Fruit fly (Drosophila melanogaster) S2 (cell line): Measurements from ENCODE around the gene CG3448.

Source experiments
- CG8478 ChIP-seq: fragments of >200 bp; optimal IDR thresholded peaks from 2 replicates; lab custom pipeline; 2018
- CTCF ChIP-seq, 2 experiments: fragments of >200 bp; optimal IDR thresholded peaks; 2 replicates each; lab custom pipeline; 2018

CG3448 gene

DNA sequence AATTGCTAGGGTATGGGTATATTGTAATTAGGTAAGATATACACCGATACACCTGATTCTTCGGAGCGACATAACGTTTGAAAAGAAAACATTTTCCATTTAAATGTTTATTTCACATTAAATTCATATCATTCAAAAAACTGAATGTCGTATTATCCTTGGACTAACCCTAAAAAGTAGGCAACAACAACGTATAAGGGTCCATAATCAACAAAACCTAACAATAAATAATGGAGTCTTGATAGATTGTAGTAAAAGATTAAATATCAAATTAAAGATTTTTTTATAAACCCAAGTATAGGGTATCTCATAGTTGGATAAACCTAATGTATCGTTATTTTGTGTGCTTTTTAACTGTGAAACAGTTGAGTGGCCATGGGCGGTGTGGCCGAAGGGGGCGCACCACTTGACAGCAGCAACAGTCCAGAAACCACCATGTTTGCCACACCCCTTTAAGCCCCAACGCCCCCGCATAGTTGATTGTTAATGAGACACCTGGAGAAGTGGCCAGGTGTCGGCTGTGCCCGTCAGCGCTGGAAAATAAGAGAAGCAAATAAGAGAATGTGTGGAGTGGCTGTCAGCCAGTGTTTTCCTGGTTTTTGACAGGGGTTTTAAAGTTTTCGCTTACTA is 17.0 kb upstream of the CG3448 start:
- TF ChIP-seq CG8478 (lab: Kevin White, UChicago) = no peak
- TF ChIP-seq CTCF (optimal IDR thresholded peaks at IDR 0.05; lab: Kevin White, UChicago) = no peak

dm6 chr3L:9467763-9468206 is 16.4 kb upstream of the CG3448 start:
- TF ChIP-seq CTCF (optimal IDR thresholded peaks at IDR 0.05; lab: Kevin White, UChicago) (no peak), CG8478 (lab: Kevin White, UChicago) (no peak)

DNA sequence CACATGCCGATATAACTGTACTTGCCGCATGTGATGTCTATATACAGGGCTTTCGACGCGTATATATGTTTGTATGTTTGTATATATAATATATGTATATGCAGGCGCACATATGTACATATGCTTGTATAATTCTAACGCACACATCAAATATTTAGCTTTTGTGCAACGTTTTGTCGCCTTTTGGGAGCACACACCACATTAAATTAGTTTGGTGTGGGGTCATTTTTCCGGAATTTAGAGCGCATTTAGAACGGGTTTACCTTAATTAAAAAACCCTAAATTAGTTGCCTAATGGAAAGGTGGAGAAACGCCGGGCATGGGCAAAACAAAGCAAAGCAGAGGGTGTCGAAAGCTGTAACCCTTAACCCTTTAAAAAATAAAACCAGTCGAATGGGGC is 15.9 kb upstream of the CG3448 start:
- TF ChIP-seq CG8478 (lab: Kevin White, UChicago) = no peak
- TF ChIP-seq CTCF (optimal IDR thresholded peaks at IDR 0.05; lab: Kevin White, UChicago) = no peak

DNA sequence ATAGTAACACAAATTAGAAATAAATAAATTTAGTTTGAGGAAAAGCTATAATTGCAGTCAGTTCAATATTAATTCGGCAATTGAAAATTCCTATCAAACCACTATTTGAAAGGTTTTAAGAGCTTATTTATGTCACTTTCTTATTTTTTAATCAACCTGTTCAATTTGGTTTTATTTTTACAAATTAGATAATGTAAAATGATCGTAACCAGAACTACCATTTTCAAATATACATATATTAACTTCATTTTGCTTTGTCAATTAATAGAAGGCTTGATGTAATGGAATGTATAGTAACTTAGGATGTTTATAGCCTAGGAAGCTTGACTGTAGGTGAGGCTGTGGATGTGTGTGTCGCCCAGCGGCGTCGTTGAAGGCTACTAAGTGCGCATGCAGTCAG is 15.2 kb upstream of the CG3448 start:
- TF ChIP-seq CTCF (optimal IDR thresholded peaks at IDR 0.05; lab: Kevin White, UChicago) (no peak), CG8478 (lab: Kevin White, UChicago) (no peak)

dm6 chr3L:9465652-9466244 is 14.4 kb upstream of the CG3448 start:
- TF ChIP-seq CG8478 (lab: Kevin White, UChicago) = no peak
- no peak for TF ChIP-seq CTCF (optimal IDR thresholded peaks at IDR 0.05; lab: Kevin White, UChicago)

- TF ChIP-seq CTCF (optimal IDR thresholded peaks at IDR 0.05; lab: Kevin White, UChicago) (no peak), CG8478 (lab: Kevin White, UChicago) (no peak)
Observed at dm6 chr3L:9462794-9463193, 11.4 kb upstream of the CG3448 start.

- TF ChIP-seq CG8478 (lab: Kevin White, UChicago) (no peak), CTCF (optimal IDR thresholded peaks at IDR 0.05; lab: Kevin White, UChicago) (no peak)
Observed at dm6 chr3L:9462247-9462769, 10.9 kb upstream of the CG3448 start.

DNA sequence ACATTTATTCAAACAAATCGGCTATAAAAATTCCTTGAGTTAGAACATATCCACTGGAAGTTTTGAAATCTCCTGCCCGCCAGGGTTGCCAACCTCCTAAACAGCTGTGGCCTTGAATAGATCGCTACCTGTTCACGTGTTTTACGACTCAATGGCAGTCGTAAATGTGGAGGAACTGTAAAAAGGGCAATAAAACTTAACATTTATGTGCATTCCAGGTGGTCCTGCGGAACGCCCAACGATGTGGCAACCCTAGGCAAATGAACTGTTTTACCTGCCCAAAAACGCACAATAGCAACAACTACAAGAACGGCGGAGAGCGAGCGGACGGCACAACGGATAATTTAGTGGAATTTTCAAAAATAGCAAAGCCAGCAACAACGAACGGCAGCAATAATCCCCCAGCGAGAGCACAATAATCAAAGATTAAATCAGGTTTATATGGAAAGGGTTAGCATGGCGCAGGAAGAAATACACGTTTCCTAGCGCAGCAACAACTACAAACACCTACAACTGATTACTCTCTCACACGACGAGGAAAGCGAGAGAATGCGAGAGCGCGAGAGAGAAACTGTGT is 10.4 kb upstream of the CG3448 start:
- TF ChIP-seq CTCF (optimal IDR thresholded peaks at IDR 0.05; lab: Kevin White, UChicago) (no peak), CG8478 (lab: Kevin White, UChicago) (no peak)

dm6 chr3L:9460775-9461491 is 9.6 kb upstream of the CG3448 start, which contains the start of the genes CG3434 and CG44838:
Gene CG3434, minus strand, starts transcription at chr3L:9460799.
Gene CG44838, plus strand, starts transcription at chr3L:9461050.
- TF ChIP-seq CG8478 (lab: Kevin White, UChicago) (no peak), CTCF (optimal IDR thresholded peaks at IDR 0.05; lab: Kevin White, UChicago) (peak in 1 of 2 experiments; percentile 20)

dm6 chr3L:9457619-9458092 is 6.3 kb upstream of the CG3448 start, which contains the start of gene CG3437:
Gene CG3437, minus strand, starts transcription at chr3L:9457669.
- TF ChIP-seq CG8478 (lab: Kevin White, UChicago) (no peak), CTCF (optimal IDR thresholded peaks at IDR 0.05; lab: Kevin White, UChicago) (no peak)

DNA sequence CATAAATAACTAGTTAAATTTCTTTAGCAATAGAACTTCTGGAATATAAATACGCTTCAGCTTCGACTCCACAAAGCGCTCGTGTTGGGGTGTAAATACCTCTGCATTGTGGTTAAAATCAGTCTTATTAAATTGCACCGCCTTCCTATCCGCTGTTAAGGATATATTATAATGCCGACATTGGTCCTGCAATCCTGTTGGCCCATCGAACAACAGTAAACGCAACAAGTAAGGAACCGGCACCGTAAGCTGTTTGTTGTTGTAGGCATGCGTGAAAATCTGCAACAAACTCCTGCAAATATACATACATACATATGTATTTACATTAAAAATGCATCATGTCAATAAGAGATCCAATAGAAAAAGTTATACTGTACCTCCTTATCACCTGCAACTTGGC is 5.0 kb upstream of the CG3448 start:
- TF ChIP-seq CG8478 (lab: Kevin White, UChicago) (no peak), CTCF (optimal IDR thresholded peaks at IDR 0.05; lab: Kevin White, UChicago) (no peak)

dm6 chr3L:9455819-9456388 is 4.5 kb upstream of the CG3448 start, which contains the start of the genes phol and CG3552:
Gene phol, minus strand, starts transcription at chr3L:9456281.
Gene CG3552, plus strand, starts transcription at chr3L:9456318.
- peak in 1 of 2 experiments; percentile 23 for TF ChIP-seq CTCF (optimal IDR thresholded peaks at IDR 0.05; lab: Kevin White, UChicago)
- TF ChIP-seq CG8478 (lab: Kevin White, UChicago) = no peak

DNA sequence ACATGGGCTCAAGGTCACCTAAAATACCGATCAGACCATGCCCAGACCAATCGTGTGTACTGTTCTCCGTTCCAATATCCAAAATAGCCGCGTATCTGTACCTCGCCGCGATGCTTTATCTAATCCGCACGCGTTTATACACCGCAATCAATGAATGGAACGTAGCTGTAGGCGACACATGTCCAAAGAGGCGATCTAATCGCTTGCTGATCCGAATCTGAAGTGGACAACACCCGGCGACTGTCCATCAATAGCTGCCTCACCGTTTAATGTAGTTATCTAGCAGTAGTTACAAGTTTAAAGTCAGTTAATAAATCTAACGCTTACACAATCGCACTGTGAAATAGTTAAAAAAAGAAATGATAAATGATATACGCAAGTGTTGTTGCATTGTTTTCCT is 1.1 kb upstream of the CG3448 start:
- TF ChIP-seq CG8478 (lab: Kevin White, UChicago) (no peak), CTCF (optimal IDR thresholded peaks at IDR 0.05; lab: Kevin White, UChicago) (no peak)

dm6 chr3L:9447239-9447777 is 4.1 kb downstream of the CG3448 start:
- TF ChIP-seq CTCF (optimal IDR thresholded peaks at IDR 0.05; lab: Kevin White, UChicago) (no peak), CG8478 (lab: Kevin White, UChicago) (no peak)
